Worm (Caenorhabditis elegans): Measurements from ENCODE around the gene Y39F10A.6.
"Not testable (repeated sequence)": the region's sequence is repeated elsewhere in the genome, so short reads cannot be mapped to it uniquely, and the experiment has no call there.

DNA sequence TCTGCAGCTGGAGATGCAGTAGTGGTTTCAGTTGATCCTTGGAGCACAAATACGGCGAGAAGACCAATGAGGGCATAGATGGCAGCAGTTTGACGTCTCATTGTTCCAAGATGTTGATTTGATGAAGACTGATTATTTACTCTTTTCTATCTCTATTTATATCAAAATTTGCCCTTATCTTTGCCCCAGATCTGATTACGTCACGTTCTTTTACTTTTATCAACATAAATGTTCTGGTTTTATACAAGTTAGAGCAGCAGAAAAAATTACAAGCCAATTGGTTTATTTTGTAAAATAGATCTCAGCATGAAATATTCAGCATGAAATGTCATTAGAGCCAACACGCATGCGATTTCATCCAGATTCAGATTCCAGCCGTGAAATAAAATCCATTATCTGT, 39.3 kb upstream of the Y39F10A.6 start, which contains the start of gene msrp-4:
- TF ChIP-seq unc-55 (GFP tag; optimal IDR thresholded peaks at IDR 0.05); nfya-1 (tag; optimal IDR thresholded peaks at IDR 0.05); dmd-4 (tag; optimal IDR thresholded peaks at IDR 0.05; ENCODE audit: borderline replicate concordance): not testable (repeated sequence)

All from whole organism, late embryonic.